Worm (Caenorhabditis elegans): ENCODE data around the gene gfl-1.

The gfl-1 gene

ce11 chrIV:11474067-11474466 is 47.0 kb upstream of the gfl-1 start (continued):
- no peak for TF ChIP-seq egl-27 (tag; optimal IDR thresholded peaks at IDR 0.05)
- peak in 1 of 2 experiments; percentile 52 for TF ChIP-seq mdl-1 (tag; optimal IDR thresholded peaks at IDR 0.05)
- no peak for TF ChIP-seq ceh-8 (GFP tag; optimal IDR thresholded peaks at IDR 0.05)
- no peak for TF ChIP-seq mab-9 (GFP tag; IDR thresholded peaks at IDR 0.05)
- TF ChIP-seq C34B4.2 (tag; optimal IDR thresholded peaks at IDR 0.05): no peak
- TF ChIP-seq nhr-11 (tag; optimal IDR thresholded peaks at IDR 0.05): no peak
- TF ChIP-seq lin-39 (tag; optimal IDR thresholded peaks at IDR 0.05): no peak
- no peak for TF ChIP-seq fkh-10 (GFP tag; optimal IDR thresholded peaks at IDR 0.05)
- no peak for TF ChIP-seq ceh-90 (tag; optimal IDR thresholded peaks at IDR 0.05)
- no peak for TF ChIP-seq egl-13 (tag; optimal IDR thresholded peaks at IDR 0.05)
- peak; percentile 34 for TF ChIP-seq jun-1 (tag; optimal IDR thresholded peaks at IDR 0.05)
- no peak for TF ChIP-seq sptf-1 (tag; optimal IDR thresholded peaks at IDR 0.05)
- TF ChIP-seq alr-1 (tag; optimal IDR thresholded peaks at IDR 0.05; ENCODE audit: borderline replicate concordance): no peak
- TF ChIP-seq C04F5.9 (tag; optimal IDR thresholded peaks at IDR 0.05): peak; percentile 38
- TF ChIP-seq nhr-84 (tag; optimal IDR thresholded peaks at IDR 0.05): no peak
- peak; percentile 84 for TF ChIP-seq rnt-1 (tag; optimal IDR thresholded peaks at IDR 0.05)
- TF ChIP-seq ztf-11 (tag; optimal IDR thresholded peaks at IDR 0.05): peak in 1 of 2 experiments; percentile 50
- peak; percentile 45 for TF ChIP-seq lin-13 (GFP tag; optimal IDR thresholded peaks at IDR 0.05)
- TF ChIP-seq unc-86 (tag; optimal IDR thresholded peaks at IDR 0.05): peak; percentile 43
- peak; percentile 46 for TF ChIP-seq tbx-2 (tag; optimal IDR thresholded peaks at IDR 0.05)
- TF ChIP-seq dsc-1 (tag; optimal IDR thresholded peaks at IDR 0.05): peak; percentile 62
- peak; percentile 57 to 70 for TF ChIP-seq lsy-2 (tag; optimal IDR thresholded peaks at IDR 0.05)
- TF ChIP-seq vab-15 (tag; optimal IDR thresholded peaks at IDR 0.05): peak; percentile 80
- no peak for TF ChIP-seq nhr-237 (tag; optimal IDR thresholded peaks at IDR 0.05)
- TF ChIP-seq pax-3 (tag; optimal IDR thresholded peaks at IDR 0.05): peak; percentile 34
- TF ChIP-seq nhr-28 (tag; optimal IDR thresholded peaks at IDR 0.05): no peak
- no peak for TF ChIP-seq Y116A8C.19 (tag; optimal IDR thresholded peaks at IDR 0.05; ENCODE audit: borderline replicate concordance)
- TF ChIP-seq aha-1 (tag; optimal IDR thresholded peaks at IDR 0.05): no peak
- TF ChIP-seq pag-3 (tag; optimal IDR thresholded peaks at IDR 0.05; ENCODE audit: borderline replicate concordance, insufficient read depth): no peak
- no peak for TF ChIP-seq unc-30 (tag; optimal IDR thresholded peaks at IDR 0.05)
- peak in 1 of 6 experiments; percentile 40 for TF ChIP-seq elt-3 (tag; optimal IDR thresholded peaks at IDR 0.05)
- TF ChIP-seq nhr-76 (tag; optimal IDR thresholded peaks at IDR 0.05): peak; percentile 46
- TF ChIP-seq lin-15B (tag; optimal IDR thresholded peaks at IDR 0.05): no peak
- TF ChIP-seq xbp-1 (tag; optimal IDR thresholded peaks at IDR 0.05): peak; percentile 51
- peak; percentile 78 for TF ChIP-seq nhr-47 (tag; optimal IDR thresholded peaks at IDR 0.05)
- no peak for TF ChIP-seq pqm-1 (tag; optimal IDR thresholded peaks at IDR 0.05)
- TF ChIP-seq blmp-1 (tag; optimal IDR thresholded peaks at IDR 0.05): peak; percentile 21
- no peak for TF ChIP-seq fos-1 (tag; optimal IDR thresholded peaks at IDR 0.05)
- peak; percentile 32 for TF ChIP-seq hpl-2 (GFP tag; optimal IDR thresholded peaks at IDR 0.05)
- TF ChIP-seq irx-1 (tag; optimal IDR thresholded peaks at IDR 0.05): peak; percentile 56
- no peak for TF ChIP-seq tlp-1 (tag; optimal IDR thresholded peaks at IDR 0.05)
- TF ChIP-seq sup-37 (GFP tag; optimal IDR thresholded peaks at IDR 0.05): no peak
- no peak for TF ChIP-seq mef-2 (tag; optimal IDR thresholded peaks at IDR 0.05)
- peak; percentile 80 for TF ChIP-seq mep-1 (tag; optimal IDR thresholded peaks at IDR 0.05)
- no peak for TF ChIP-seq ets-5 (GFP tag; IDR thresholded peaks at IDR 0.05)
- TF ChIP-seq hlh-17 (GFP tag; optimal IDR thresholded peaks at IDR 0.05; ENCODE audit: borderline replicate concordance): no peak
- no peak for TF ChIP-seq grh-1 (GFP tag; IDR thresholded peaks at IDR 0.05)
- peak; percentile 63 for TF ChIP-seq lin-14 (GFP tag; optimal IDR thresholded peaks at IDR 0.05)
- TF ChIP-seq F16B12.6 (tag; optimal IDR thresholded peaks at IDR 0.05): no peak
- TF ChIP-seq ces-1 (GFP tag; optimal IDR thresholded peaks at IDR 0.05): no peak
- peak; percentile 74 for TF ChIP-seq lir-3 (tag; optimal IDR thresholded peaks at IDR 0.05; ENCODE audit: poor library complexity)
- peak; percentile 16 for TF ChIP-seq snpc-4 (tag; optimal IDR thresholded peaks at IDR 0.05)
- peak; percentile 41 for TF ChIP-seq skn-1 (tag; optimal IDR thresholded peaks at IDR 0.05)
